Worm (Caenorhabditis elegans) whole organism, dauer: Measurements from ENCODE around the gene dyci-1.

Source experiments
- unc-62 ChIP-seq: sonication (generic microtip); optimal IDR thresholded peaks from 2 replicates; lab custom pipeline; 2017; ENCODE audit warnings: missing biosample characterization, missing genetic modification reagents, missing genetic modification characterization

dyci-1 gene

ce11 chrIV:6751213-6751612 lies 33.9 kb downstream of the dyci-1 start:
- TF ChIP-seq unc-62 (GFP tag; lab: Kevin White, UChicago) = no peak

- TF ChIP-seq unc-62 (GFP tag; lab: Kevin White, UChicago) = no peak
Observed at ce11 chrIV:6750117-6750516, 35.0 kb downstream of the dyci-1 start.

DNA sequence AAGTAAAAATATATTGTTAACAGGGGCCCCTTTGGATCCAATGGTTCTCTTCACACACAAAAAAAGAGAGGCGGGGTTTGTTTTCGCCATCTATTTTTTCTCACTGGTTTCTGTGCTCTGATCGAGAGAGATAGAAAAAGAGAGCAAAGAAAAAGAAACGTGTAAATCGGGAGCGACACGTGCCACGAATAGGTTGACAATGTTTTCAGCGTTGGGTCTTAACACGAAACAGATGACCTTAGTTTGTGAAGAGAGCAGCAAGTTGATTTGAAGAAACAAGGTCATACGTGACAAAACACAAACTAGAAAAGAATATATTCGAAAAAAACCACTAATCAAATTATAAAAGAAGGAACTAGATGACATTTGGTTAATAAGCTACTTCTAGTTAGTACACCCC lies 36.6 kb downstream of the dyci-1 start, which contains the start of gene lin-45:
lin-45 (minus strand) TSS at position 82 of the 400 bp plus-strand sequence.
- no peak for TF ChIP-seq unc-62 (GFP tag; lab: Kevin White, UChicago)

DNA sequence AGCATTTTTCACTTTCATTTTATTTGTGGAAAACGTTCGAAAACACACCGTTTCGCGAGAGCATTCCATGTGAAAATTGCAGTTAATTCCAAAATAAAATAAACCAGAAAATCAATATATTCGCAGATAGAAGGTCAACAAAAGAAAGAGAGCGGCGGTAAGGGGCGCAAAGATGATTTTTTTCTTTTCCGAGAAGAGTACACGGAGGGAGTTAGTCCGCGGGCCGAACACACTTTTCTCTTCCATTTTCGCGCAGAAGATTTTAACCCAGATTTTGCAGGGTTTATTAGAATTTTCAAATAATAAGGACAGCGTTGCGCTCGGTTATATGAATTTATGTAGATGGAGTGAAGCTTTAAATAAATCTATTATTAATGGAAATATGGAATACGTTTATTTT lies 37.4 kb downstream of the dyci-1 start:
- no peak for TF ChIP-seq unc-62 (GFP tag; lab: Kevin White, UChicago)

ce11 chrIV:6747083-6747482 lies 38.0 kb downstream of the dyci-1 start:
- TF ChIP-seq unc-62 (GFP tag; lab: Kevin White, UChicago) = no peak

- TF ChIP-seq unc-62 (GFP tag; lab: Kevin White, UChicago) = no peak
Observed at ce11 chrIV:6742159-6742558, 42.9 kb downstream of the dyci-1 start, which contains the start of gene smg-7. Gene smg-7 (minus strand): TSS chrIV:6742443.

DNA sequence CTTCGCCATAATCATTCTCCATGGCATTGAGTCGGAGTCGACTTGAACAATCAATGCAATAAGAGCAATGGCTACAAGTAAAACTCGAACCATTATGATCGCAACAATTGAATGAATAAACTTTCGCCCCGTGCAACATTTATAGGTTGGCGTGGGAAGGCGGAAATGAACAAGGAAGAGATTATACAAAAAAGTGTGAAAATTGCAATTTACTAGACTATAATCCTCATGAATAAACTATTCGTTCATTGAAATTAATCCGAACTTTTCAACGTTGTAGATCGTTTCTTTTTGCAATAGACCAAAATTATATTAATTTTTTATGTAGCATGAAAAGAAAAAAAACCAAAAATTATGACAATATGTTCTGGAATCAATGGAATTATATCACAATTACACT lies 44.9 kb downstream of the dyci-1 start, which contains the start of gene Y73B6A.3:
Y73B6A.3 (minus strand) TSS at position 101 of the 400 bp plus-strand sequence.
- TF ChIP-seq unc-62 (GFP tag; lab: Kevin White, UChicago) = no peak
